Fruit fly (Drosophila melanogaster): ENCODE measurements around the gene COX5B.

Gene COX5B

dm6 chr2L:6550809-6551208, 6.8 kb upstream of the COX5B start:
- no peak for TF ChIP-seq pad (GFP tag; optimal IDR thresholded peaks at IDR 0.05)
- no peak for TF ChIP-seq bab1 (GFP tag; optimal IDR thresholded peaks at IDR 0.05)
- no peak for TF ChIP-seq CG1620 (GFP tag; optimal IDR thresholded peaks at IDR 0.05)
- no peak for TF ChIP-seq CG5204 (GFP tag; optimal IDR thresholded peaks at IDR 0.05)
- TF ChIP-seq cnc (optimal IDR thresholded peaks at IDR 0.05), result no peak
- no peak for TF ChIP-seq kay (GFP tag; ENCODE audit: borderline replicate concordance)
- no peak for TF ChIP-seq CG11617 (GFP tag; optimal IDR thresholded peaks at IDR 0.05)
- TF ChIP-seq Mnt (GFP tag; optimal IDR thresholded peaks at IDR 0.05), result no peak
- TF ChIP-seq Clk (GFP tag; optimal IDR thresholded peaks at IDR 0.05), result no peak
- TF ChIP-seq CG33017 (tag; optimal IDR thresholded peaks at IDR 0.05), result no peak
- no peak for TF ChIP-seq CG7101 (tag; optimal IDR thresholded peaks at IDR 0.05)
- no peak for TF ChIP-seq CG12768 (GFP tag; optimal IDR thresholded peaks at IDR 0.05)
- TF ChIP-seq Crg-1 (GFP tag; optimal IDR thresholded peaks at IDR 0.05), result no peak
- TF ChIP-seq toe (GFP tag; optimal IDR thresholded peaks at IDR 0.05), result no peak
- no peak for TF ChIP-seq tj (GFP tag; optimal IDR thresholded peaks at IDR 0.05)
- no peak for TF ChIP-seq ovo (GFP tag; optimal IDR thresholded peaks at IDR 0.05)
- no peak for TF ChIP-seq CG14711 (tag; optimal IDR thresholded peaks at IDR 0.05)
- no peak for TF ChIP-seq cic (GFP tag; optimal IDR thresholded peaks at IDR 0.05)

dm6 chr2L:6551452-6551851, 6.1 kb upstream of the COX5B start:
- TF ChIP-seq bab1 (GFP tag; optimal IDR thresholded peaks at IDR 0.05) (no peak), CG7045 (GFP tag; optimal IDR thresholded peaks at IDR 0.05) (no peak), Crg-1 (GFP tag; optimal IDR thresholded peaks at IDR 0.05) (no peak), cnc (optimal IDR thresholded peaks at IDR 0.05) (no peak), kay (GFP tag; ENCODE audit: borderline replicate concordance) (no peak), Clk (GFP tag; optimal IDR thresholded peaks at IDR 0.05) (no peak), ovo (GFP tag; optimal IDR thresholded peaks at IDR 0.05) (no peak), CG7101 (tag; optimal IDR thresholded peaks at IDR 0.05) (no peak), CG33017 (tag; optimal IDR thresholded peaks at IDR 0.05) (no peak), toe (GFP tag; optimal IDR thresholded peaks at IDR 0.05) (no peak), tj (GFP tag; optimal IDR thresholded peaks at IDR 0.05) (no peak), CG5204 (GFP tag; optimal IDR thresholded peaks at IDR 0.05) (no peak), CG12768 (GFP tag; optimal IDR thresholded peaks at IDR 0.05) (no peak), CG14711 (tag; optimal IDR thresholded peaks at IDR 0.05) (no peak), cic (GFP tag; optimal IDR thresholded peaks at IDR 0.05) (no peak), CG1620 (GFP tag; optimal IDR thresholded peaks at IDR 0.05) (no peak), Hr96 (GFP tag; optimal IDR thresholded peaks at IDR 0.05) (no peak), Mnt (GFP tag; optimal IDR thresholded peaks at IDR 0.05) (no peak), CG11617 (GFP tag; optimal IDR thresholded peaks at IDR 0.05) (no peak), pad (GFP tag; optimal IDR thresholded peaks at IDR 0.05) (no peak)

dm6 chr2L:6552345-6552744, 5.3 kb upstream of the COX5B start:
- TF ChIP-seq toe (GFP tag; optimal IDR thresholded peaks at IDR 0.05) (no peak), Mnt (GFP tag; optimal IDR thresholded peaks at IDR 0.05) (no peak), Clk (GFP tag; optimal IDR thresholded peaks at IDR 0.05) (no peak), bab1 (GFP tag; optimal IDR thresholded peaks at IDR 0.05) (no peak), CG5204 (GFP tag; optimal IDR thresholded peaks at IDR 0.05) (no peak), cic (GFP tag; optimal IDR thresholded peaks at IDR 0.05) (no peak), tj (GFP tag; optimal IDR thresholded peaks at IDR 0.05) (no peak)

- TF ChIP-seq bab1 (GFP tag; optimal IDR thresholded peaks at IDR 0.05) (no peak), CG5204 (GFP tag; optimal IDR thresholded peaks at IDR 0.05) (no peak), CG12768 (GFP tag; optimal IDR thresholded peaks at IDR 0.05) (no peak), CG1620 (GFP tag; optimal IDR thresholded peaks at IDR 0.05) (no peak), kay (GFP tag; ENCODE audit: borderline replicate concordance) (no peak), Hr96 (GFP tag; optimal IDR thresholded peaks at IDR 0.05) (no peak), cnc (optimal IDR thresholded peaks at IDR 0.05) (no peak), tj (GFP tag; optimal IDR thresholded peaks at IDR 0.05) (no peak), Mnt (GFP tag; optimal IDR thresholded peaks at IDR 0.05) (no peak), CG33017 (tag; optimal IDR thresholded peaks at IDR 0.05) (no peak), Clk (GFP tag; optimal IDR thresholded peaks at IDR 0.05) (no peak), cic (GFP tag; optimal IDR thresholded peaks at IDR 0.05) (no peak), CG7101 (tag; optimal IDR thresholded peaks at IDR 0.05) (no peak), Crg-1 (GFP tag; optimal IDR thresholded peaks at IDR 0.05) (no peak), toe (GFP tag; optimal IDR thresholded peaks at IDR 0.05) (no peak), pad (GFP tag; optimal IDR thresholded peaks at IDR 0.05) (no peak), CG14711 (tag; optimal IDR thresholded peaks at IDR 0.05) (no peak), CG11617 (GFP tag; optimal IDR thresholded peaks at IDR 0.05) (no peak)
Observed at dm6 chr2L:6553041-6553796, 4.4 kb upstream of the COX5B start.

dm6 chr2L:6553797-6554188, 3.8 kb upstream of the COX5B start:
- no peak for TF ChIP-seq CG1620 (GFP tag; optimal IDR thresholded peaks at IDR 0.05)
- no peak for TF ChIP-seq kay (GFP tag; ENCODE audit: borderline replicate concordance)
- TF ChIP-seq CG7045 (GFP tag; optimal IDR thresholded peaks at IDR 0.05), result no peak
- no peak for TF ChIP-seq pad (GFP tag; optimal IDR thresholded peaks at IDR 0.05)
- no peak for TF ChIP-seq CG5204 (GFP tag; optimal IDR thresholded peaks at IDR 0.05)
- TF ChIP-seq tj (GFP tag; optimal IDR thresholded peaks at IDR 0.05), result no peak
- no peak for TF ChIP-seq bab1 (GFP tag; optimal IDR thresholded peaks at IDR 0.05)
- TF ChIP-seq CG7101 (tag; optimal IDR thresholded peaks at IDR 0.05), result no peak
- no peak for TF ChIP-seq cic (GFP tag; optimal IDR thresholded peaks at IDR 0.05)

- no peak for TF ChIP-seq Mnt (GFP tag; optimal IDR thresholded peaks at IDR 0.05)
- no peak for TF ChIP-seq toe (GFP tag; optimal IDR thresholded peaks at IDR 0.05)
- TF ChIP-seq CG5204 (GFP tag; optimal IDR thresholded peaks at IDR 0.05), result no peak
- no peak for TF ChIP-seq CG33017 (tag; optimal IDR thresholded peaks at IDR 0.05)
- no peak for TF ChIP-seq CG1620 (GFP tag; optimal IDR thresholded peaks at IDR 0.05)
- TF ChIP-seq Crg-1 (GFP tag; optimal IDR thresholded peaks at IDR 0.05), result no peak
- no peak for TF ChIP-seq tj (GFP tag; optimal IDR thresholded peaks at IDR 0.05)
Observed at dm6 chr2L:6559131-6559530, 1.5 kb downstream of the COX5B start, which contains the start of gene COX5BL. Gene COX5BL (plus strand): TSS chr2L:6559431.
